Fruit fly (Drosophila melanogaster) whole organism, pupa: ENCODE results near the gene pck.

Experiments
- CG14655 ChIP-seq: fragments of 200-800 bp; sonication (Bioruptor generic); optimal IDR thresholded peaks from 3 replicates; lab custom pipeline; 2017; ENCODE audit warnings: mild to moderate bottlenecking, missing biosample characterization, missing genetic modification reagents, missing genetic modification characterization
- CG17806 ChIP-seq: fragments of 200-800 bp; sonication (Bioruptor generic); optimal IDR thresholded peaks from 2 replicates; lab custom pipeline; 2018; ENCODE audit warnings: missing biosample characterization, mild to moderate bottlenecking, missing genetic modification characterization, moderate library complexity
- CG32121 ChIP-seq: fragments of 200-800 bp; sonication (Bioruptor generic); IDR thresholded peaks from 2 replicates; pipeline ENCODE4 v1.3.6; 2022; ENCODE audit warnings: missing biosample characterization, missing genetic modification characterization
- CG9948 ChIP-seq: fragments of 200-800 bp; sonication (Bioruptor generic); optimal IDR thresholded peaks from 2 replicates; lab custom pipeline; 2018; ENCODE audit warnings: missing biosample characterization, mild to moderate bottlenecking, missing genetic modification characterization, moderate library complexity
- EcR ChIP-seq: fragments of 200-800 bp; sonication (Bioruptor generic); optimal IDR thresholded peaks from 3 replicates; lab custom pipeline; 2019; ENCODE audit warnings: missing biosample characterization, missing genetic modification characterization, mild to moderate bottlenecking, moderate library complexity, missing genetic modification reagents
- Ets98B ChIP-seq: fragments of 200-800 bp; sonication (Bioruptor generic); IDR thresholded peaks from 2 replicates; pipeline ENCODE4 v1.3.6; 2022; ENCODE audit warnings: missing biosample characterization, missing genetic modification characterization
- Pif1A ChIP-seq: fragments of 200-800 bp; sonication (Bioruptor generic); optimal IDR thresholded peaks from 3 replicates; lab custom pipeline; 2016; ENCODE audit warnings: missing biosample characterization, missing genetic modification characterization
- gl ChIP-seq: fragments of 200-800 bp; sonication (Bioruptor generic); optimal IDR thresholded peaks from 2 replicates; lab custom pipeline; 2018; ENCODE audit warnings: missing biosample characterization, mild to moderate bottlenecking, missing genetic modification characterization

- no peak; the same call in 1 of the 2 replicates for TF ChIP-seq Ets98B
- TF ChIP-seq EcR = no peak
- TF ChIP-seq gl = no peak
- TF ChIP-seq CG17806 (tag; lab: Kevin White, UChicago) = no peak
- TF ChIP-seq CG9948 = no peak
- TF ChIP-seq CG14655 (GFP tag; lab: Kevin White, UChicago) = no peak
- TF ChIP-seq Pif1A (GFP tag; lab: Kevin White, UChicago) = no peak
- TF ChIP-seq CG32121 (GFP tag; lab: Robert Waterston, UW) = no peak
These were observed 3.7 kb upstream of the pck start for dm6 chrX:1466505-1467381.
